Fruit fly (Drosophila melanogaster) whole organism, embryonic: ENCODE measurements around the gene CG10660.

Source experiments
- Asciz ChIP-seq: fragments of 200-800 bp; sonication (Bioruptor generic); optimal IDR thresholded peaks from 2 replicates; lab custom pipeline; 2017; ENCODE audit warnings: missing biosample characterization, mild to moderate bottlenecking, missing genetic modification characterization, missing genetic modification reagents
- Atf6 ChIP-seq: fragments of 200-800 bp; sonication (Bioruptor generic); IDR thresholded peaks from 2 replicates; pipeline ENCODE4 v1.3.6; 2022; ENCODE audit warnings: missing biosample characterization, missing genetic modification characterization
- B-H2 ChIP-seq: fragments of 200-800 bp; sonication (Bioruptor generic); optimal IDR thresholded peaks from 2 replicates; lab custom pipeline; 2018; ENCODE audit warnings: missing biosample characterization, mild to moderate bottlenecking, missing genetic modification characterization
- Blimp-1 ChIP-seq: fragments of 200-800 bp; sonication (Bioruptor generic); optimal IDR thresholded peaks from 3 replicates; lab custom pipeline; 2018; ENCODE audit warnings: missing biosample characterization, missing genetic modification characterization, mild to moderate bottlenecking, moderate library complexity, missing genetic modification reagents
- CG10366 ChIP-seq: fragments of 200-800 bp; sonication (Bioruptor generic); IDR thresholded peaks from 2 replicates; pipeline ENCODE4 v1.3.6; 2022; ENCODE audit warnings: missing biosample characterization, missing genetic modification characterization
- CG15269 ChIP-seq: fragments of 200-800 bp; sonication (Bioruptor generic); optimal IDR thresholded peaks from 2 replicates; lab custom pipeline; 2018; ENCODE audit warnings: missing biosample characterization, mild to moderate bottlenecking, missing genetic modification characterization, moderate library complexity
- CG16779 ChIP-seq: fragments of 200-800 bp; sonication (Bioruptor generic); IDR thresholded peaks from 2 replicates; pipeline ENCODE4 v1.3.6; 2022; ENCODE audit warnings: missing biosample characterization, missing genetic modification characterization
- CG16863 ChIP-seq: fragments of 200-800 bp; sonication (Bioruptor generic); optimal IDR thresholded peaks from 3 replicates; lab custom pipeline; 2016; ENCODE audit warnings: missing biosample characterization, missing genetic modification characterization
- CG17568 ChIP-seq: fragments of 200-800 bp; sonication (Bioruptor generic); optimal IDR thresholded peaks from 2 replicates; lab custom pipeline; 2018; ENCODE audit warnings: missing biosample characterization, mild to moderate bottlenecking, missing genetic modification characterization, moderate library complexity
- CG1792 ChIP-seq: fragments of 200-800 bp; sonication (Bioruptor generic); optimal IDR thresholded peaks from 2 replicates; lab custom pipeline; 2016; ENCODE audit warnings: missing biosample characterization, missing genetic modification characterization
- CG30431 ChIP-seq: fragments of 200-800 bp; sonication (Bioruptor generic); optimal IDR thresholded peaks from 2 replicates; lab custom pipeline; 2017; ENCODE audit warnings: missing biosample characterization, missing genetic modification characterization
- CG34224 ChIP-seq: fragments of 200-800 bp; sonication (Bioruptor generic); IDR thresholded peaks from 3 replicates; pipeline ENCODE4 v1.3.6; 2022; ENCODE audit warnings: missing biosample characterization, missing genetic modification characterization; ENCODE audit not compliant: partially characterized antibody
- CG4328 ChIP-seq: fragments of 200-800 bp; sonication (Bioruptor generic); optimal IDR thresholded peaks from 3 replicates; lab custom pipeline; 2017; ENCODE audit warnings: missing biosample characterization, missing genetic modification reagents, missing genetic modification characterization
- CG4360 ChIP-seq: fragments of 200-800 bp; sonication (Bioruptor generic); IDR thresholded peaks from 2 replicates; pipeline ENCODE4 v1.3.6; 2022; ENCODE audit warnings: missing biosample characterization, missing genetic modification characterization
- CG6175 ChIP-seq: fragments of 200-800 bp; sonication (Bioruptor generic); IDR thresholded peaks from 3 replicates; pipeline ENCODE4 v1.3.6; 2022; ENCODE audit warnings: missing biosample characterization, missing genetic modification characterization
- CG7372 ChIP-seq: fragments of 200-800 bp; sonication (Bioruptor generic); IDR thresholded peaks from 2 replicates; pipeline ENCODE4 v1.3.6; 2022; ENCODE audit warnings: missing biosample characterization, missing genetic modification characterization
- CG8478 ChIP-seq: fragments of >200 bp; optimal IDR thresholded peaks from 2 replicates; lab custom pipeline; 2018
- CG9609 ChIP-seq: fragments of 200-800 bp; sonication (Bioruptor generic); optimal IDR thresholded peaks from 3 replicates; lab custom pipeline; 2016; ENCODE audit warnings: missing biosample characterization, missing genetic modification characterization
- CG9932 ChIP-seq: fragments of 200-800 bp; sonication (Bioruptor generic); IDR thresholded peaks from 2 replicates; pipeline ENCODE4 v1.3.6; 2022; ENCODE audit warnings: missing biosample characterization, missing genetic modification characterization
- CoRest ChIP-seq: fragments of 200-800 bp; sonication (Bioruptor generic); optimal IDR thresholded peaks from 3 replicates; lab custom pipeline; 2018; ENCODE audit warnings: missing biosample characterization, mild to moderate bottlenecking, missing genetic modification characterization, moderate library complexity
- Dbx ChIP-seq: fragments of 200-800 bp; sonication (Bioruptor generic); IDR thresholded peaks from 3 replicates; pipeline ENCODE4 v1.3.6; 2022; ENCODE audit warnings: missing biosample characterization, missing genetic modification characterization
- Dll ChIP-seq: fragments of 200-800 bp; sonication (Bioruptor generic); IDR thresholded peaks from 4 replicates; pipeline ENCODE4 v1.3.6; 2022; ENCODE audit warnings: missing biosample characterization, missing genetic modification characterization; ENCODE audit not compliant: partially characterized antibody
- Doc3 ChIP-seq: fragments of 200-800 bp; sonication (Bioruptor generic); IDR thresholded peaks from 3 replicates; pipeline ENCODE4 v1.3.6; 2022; ENCODE audit warnings: missing biosample characterization, missing genetic modification characterization; ENCODE audit not compliant: partially characterized antibody
- Dref ChIP-seq: fragments of 200-800 bp; sonication (Bioruptor generic); IDR thresholded peaks from 2 replicates; pipeline ENCODE4 v1.3.6; 2022; ENCODE audit warnings: missing biosample characterization, missing genetic modification characterization
- Eip74EF ChIP-seq, 2 experiments: fragments of 200-800 bp in 1 of 2; fragments of >200 bp in 1 of 2; sonication (Bioruptor generic) in 1 of 2; optimal IDR thresholded peaks; 2 replicates each; lab custom pipeline; 2017 to 2019; ENCODE audit warnings: missing biosample characterization in 2 of 2, missing genetic modification characterization in 2 of 2, mild to moderate bottlenecking in 1 of 2, moderate library complexity in 1 of 2
- Elba2 ChIP-seq: fragments of 200-800 bp; sonication (Bioruptor generic); optimal IDR thresholded peaks from 3 replicates; lab custom pipeline; 2016; ENCODE audit warnings: missing biosample characterization, missing genetic modification characterization
- H2.0 ChIP-seq: fragments of 200-800 bp; sonication (Bioruptor generic); IDR thresholded peaks from 2 replicates; pipeline ENCODE4 v1.3.6; 2022; ENCODE audit warnings: missing biosample characterization, missing genetic modification characterization
- HLH4C ChIP-seq: fragments of 200-800 bp; sonication (Bioruptor generic); IDR thresholded peaks from 3 replicates; pipeline ENCODE4 v1.3.6; 2022; ENCODE audit warnings: missing biosample characterization, missing genetic modification characterization; ENCODE audit not compliant: partially characterized antibody
- HLHmδ ChIP-seq: fragments of 200-800 bp; sonication (Bioruptor generic); optimal IDR thresholded peaks from 2 replicates; lab custom pipeline; 2018; ENCODE audit warnings: missing biosample characterization, mild to moderate bottlenecking, missing genetic modification characterization, moderate library complexity
- Hr39 ChIP-seq: fragments of >200 bp; optimal IDR thresholded peaks from 2 replicates; lab custom pipeline; 2017
- Lpt ChIP-seq: fragments of >200 bp; optimal IDR thresholded peaks from 2 replicates; lab custom pipeline; 2018; ENCODE audit warnings: missing biosample characterization, missing genetic modification characterization
- Neu2 ChIP-seq: fragments of 200-800 bp; sonication (Bioruptor generic); optimal IDR thresholded peaks from 3 replicates; lab custom pipeline; 2016; ENCODE audit warnings: missing biosample characterization, missing genetic modification characterization, borderline replicate concordance
- Oaz ChIP-seq: fragments of 200-800 bp; sonication (Bioruptor generic); IDR thresholded peaks from 2 replicates; pipeline ENCODE4 v1.3.6; 2022; ENCODE audit warnings: missing biosample characterization, missing genetic modification characterization
- Pdp1 ChIP-seq, 2 experiments: fragments of 200-800 bp; sonication (Bioruptor generic); optimal IDR thresholded peaks; 3 replicates each; lab custom pipeline; 2016; ENCODE audit warnings: missing biosample characterization in 2 of 2, missing genetic modification characterization in 2 of 2, mild to moderate bottlenecking in 1 of 2, moderate library complexity in 1 of 2
- Tbp ChIP-seq: fragments of >200 bp; optimal IDR thresholded peaks from 2 replicates; lab custom pipeline; 2018; ENCODE audit warnings: missing biosample characterization, missing genetic modification characterization
- Vsx1 ChIP-seq: fragments of 200-800 bp; sonication (Bioruptor generic); optimal IDR thresholded peaks from 2 replicates; lab custom pipeline; 2017; ENCODE audit warnings: missing biosample characterization, mild to moderate bottlenecking, missing genetic modification characterization, missing genetic modification reagents
- ac ChIP-seq: fragments of 200-800 bp; sonication (Bioruptor generic); optimal IDR thresholded peaks from 3 replicates; lab custom pipeline; 2017; ENCODE audit warnings: missing biosample characterization, mild to moderate bottlenecking, missing genetic modification characterization
- al ChIP-seq: fragments of 200-800 bp; sonication (Bioruptor generic); IDR thresholded peaks from 2 replicates; pipeline ENCODE4 v1.3.6; 2022; ENCODE audit warnings: missing biosample characterization, missing genetic modification characterization
- ash1 ChIP-seq: fragments of 200-800 bp; sonication (Bioruptor generic); optimal IDR thresholded peaks from 2 replicates; lab custom pipeline; 2018; ENCODE audit warnings: missing biosample characterization, mild to moderate bottlenecking, missing genetic modification characterization
- bsh ChIP-seq, 2 experiments: fragments of 200-800 bp; sonication (Bioruptor generic); optimal IDR thresholded peaks; 2 replicates each; lab custom pipeline; 2017 to 2018; ENCODE audit warnings: mild to moderate bottlenecking in 2 of 2, missing biosample characterization in 2 of 2, missing genetic modification characterization in 2 of 2, moderate library complexity in 1 of 2
- crc ChIP-seq: fragments of 200-800 bp; sonication (Bioruptor generic); optimal IDR thresholded peaks from 2 replicates; lab custom pipeline; 2016; ENCODE audit warnings: missing biosample characterization, missing genetic modification characterization
- croc ChIP-seq: fragments of 200-800 bp; sonication (Bioruptor generic); conservative IDR thresholded peaks from 3 replicates; pipeline ENCODE4 v1.3.6; 2022; ENCODE audit warnings: missing biosample characterization, missing genetic modification characterization
- fd64A ChIP-seq: fragments of 200-800 bp; sonication (Bioruptor generic); optimal IDR thresholded peaks from 3 replicates; lab custom pipeline; 2018; ENCODE audit warnings: missing biosample characterization, mild to moderate bottlenecking, missing genetic modification characterization
- ham ChIP-seq: fragments of 200-800 bp; sonication (Bioruptor generic); IDR thresholded peaks from 2 replicates; pipeline ENCODE4 v1.3.6; 2022; ENCODE audit warnings: missing biosample characterization, missing genetic modification characterization
- hbn ChIP-seq: fragments of 200-800 bp; sonication (Bioruptor generic); IDR thresholded peaks from 2 replicates; pipeline ENCODE4 v1.3.6; 2022; ENCODE audit warnings: missing biosample characterization, missing genetic modification characterization; ENCODE audit not compliant: partially characterized antibody
- kay ChIP-seq: fragments of 200-800 bp; sonication (Bioruptor generic); optimal IDR thresholded peaks from 2 replicates; lab custom pipeline; 2016; ENCODE audit warnings: missing biosample characterization, missing genetic modification characterization
- pum ChIP-seq: fragments of 200-800 bp; sonication (Bioruptor generic); optimal IDR thresholded peaks from 2 replicates; lab custom pipeline; 2016; ENCODE audit warnings: missing biosample characterization, missing genetic modification characterization
- tgo ChIP-seq: fragments of 200-800 bp; sonication (Bioruptor generic); IDR thresholded peaks from 3 replicates; pipeline ENCODE4 v1.3.6; 2022; ENCODE audit warnings: missing biosample characterization, missing genetic modification characterization
- unc-4 ChIP-seq: fragments of 200-800 bp; sonication (Bioruptor generic); IDR thresholded peaks from 2 replicates; pipeline ENCODE4 v1.3.6; 2022; ENCODE audit warnings: missing biosample characterization, missing genetic modification characterization; ENCODE audit not compliant: partially characterized antibody
- yki ChIP-seq: fragments of >200 bp; optimal IDR thresholded peaks from 3 replicates; lab custom pipeline; 2018
- zf30C ChIP-seq: fragments of 200-800 bp; sonication (Bioruptor generic); optimal IDR thresholded peaks from 3 replicates; lab custom pipeline; 2018; ENCODE audit warnings: missing biosample characterization, mild to moderate bottlenecking, missing genetic modification characterization

CG10660 gene

DNA sequence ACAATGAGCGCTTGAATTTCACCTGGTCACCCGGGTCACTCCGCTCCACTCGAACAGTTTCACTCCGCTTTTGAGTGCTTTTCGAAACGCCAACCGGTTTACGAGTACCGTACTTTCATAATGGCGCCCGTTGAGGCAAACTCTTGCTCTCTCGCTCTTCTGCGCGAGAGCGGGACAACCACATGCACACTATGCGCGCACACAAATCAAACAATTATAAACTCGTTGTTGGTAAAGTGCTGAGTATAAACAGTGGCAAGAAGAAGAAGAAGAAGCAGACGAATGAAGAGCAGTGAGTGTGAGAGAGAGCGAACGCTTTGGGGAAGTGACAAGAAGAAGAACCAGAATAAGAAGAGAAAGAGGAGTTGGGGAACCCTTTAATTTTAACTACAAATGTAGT, 22.5 kb downstream of the CG10660 start, which contains the start of gene eyg (continued):
- TF ChIP-seq unc-4 (GFP tag; lab: Robert Waterston, UW) (no peak), CG10366 (GFP tag; lab: Robert Waterston, UW) (no peak), Dll (GFP tag; lab: Robert Waterston, UW) (0 out of 4 replicates have a peak, but pooled peaks have one; percentile 28), CG34224 (GFP tag; lab: Robert Waterston, UW) (peak; percentile 31; the same call in 1 of the 3 replicates), CG30431 (GFP tag; lab: Kevin White, UChicago) (no peak), hbn (GFP tag; lab: Robert Waterston, UW) (no peak), CG16863 (GFP tag; lab: Kevin White, UChicago) (peak; percentile 15), crc (no peak), CG1792 (GFP tag; lab: Kevin White, UChicago) (no peak), CG4360 (GFP tag; lab: Robert Waterston, UW) (no peak), HLHmδ (GFP tag; lab: Kevin White, UChicago) (peak; percentile 46), CG8478 (peak; percentile 93), HLH4C (peak; percentile 36; the same call in 1 of the 3 replicates), CG15269 (tag; lab: Kevin White, UChicago) (no peak), H2.0 (GFP tag; lab: Robert Waterston, UW) (no peak), fd64A (GFP tag; lab: Kevin White, UChicago) (peak; percentile 6), Dref (GFP tag; lab: Robert Waterston, UW) (no peak), Oaz (GFP tag; lab: Robert Waterston, UW) (no peak), CG9932 (GFP tag; lab: Robert Waterston, UW) (0 out of 2 replicates have a peak, but pooled peaks have one; percentile 18), Tbp (GFP tag; lab: Kevin White, UChicago) (no peak), CG16779 (no peak), ac (GFP tag; lab: Kevin White, UChicago) (no peak), al (no peak), CoRest (tag; lab: Kevin White, UChicago) (peak; percentile 86), CG9609 (GFP tag; lab: Kevin White, UChicago) (no peak), CG7372 (GFP tag; lab: Robert Waterston, UW) (no peak), ham (no peak), Neu2 (GFP tag; lab: Kevin White, UChicago) (no peak), croc (GFP tag; lab: Robert Waterston, UW) (no peak), Atf6 (no peak; the same call in 1 of the 2 replicates), zf30C (GFP tag; lab: Kevin White, UChicago) (peak; percentile 40), Dbx (peak; percentile 63; the same call in 2 of the 3 replicates), B-H2 (peak; percentile 69), bsh (GFP tag; optimal IDR thresholded peaks at IDR 0.05; lab: Kevin White, UChicago) (peak in 1 of 2 experiments; percentile 55), Eip74EF (GFP tag; optimal IDR thresholded peaks at IDR 0.05; lab: Kevin White, UChicago) (no peak), Doc3 (GFP tag; lab: Robert Waterston, UW) (no peak), Lpt (no peak), ash1 (GFP tag; lab: Kevin White, UChicago) (no peak), Asciz (no peak), tgo (GFP tag; lab: Robert Waterston, UW) (peak; percentile 29; the same call in 1 of the 3 replicates), CG17568 (GFP tag; lab: Kevin White, UChicago) (no peak), kay (GFP tag; lab: Kevin White, UChicago) (no peak), Blimp-1 (GFP tag; lab: Kevin White, UChicago) (peak; percentile 26), Elba2 (GFP tag; lab: Kevin White, UChicago) (no peak), pum (no peak), Hr39 (lab: Kevin White, UChicago) (no peak), yki (lab: Kevin White, UChicago) (no peak), Pdp1 (GFP tag; optimal IDR thresholded peaks at IDR 0.05; lab: Kevin White, UChicago) (peak in 1 of 2 experiments; percentile 75), CG4328 (GFP tag; lab: Kevin White, UChicago) (no peak), CG6175 (GFP tag; lab: Robert Waterston, UW) (no peak; the same call in 2 of the 3 replicates), Vsx1 (GFP tag; lab: Kevin White, UChicago) (peak; percentile 64)
